Fruit fly (Drosophila melanogaster) whole organism, prepupa: ENCODE results near the gene sna.
A peak's percentile ranks its signal among the peaks of the same experiment; 100 is the strongest.

Experiments
- Blimp-1 ChIP-seq: fragments of 200-800 bp; sonication (Bioruptor generic); optimal IDR thresholded peaks from 3 replicates; lab custom pipeline; 2017; ENCODE audit warnings: missing biosample characterization, missing genetic modification characterization, mild to moderate bottlenecking, moderate library complexity, missing genetic modification reagents
- CG10669 ChIP-seq: fragments of 200-800 bp; sonication (Bioruptor generic); optimal IDR thresholded peaks from 3 replicates; lab custom pipeline; 2018; ENCODE audit warnings: missing biosample characterization, mild to moderate bottlenecking, missing genetic modification characterization, moderate library complexity
- CG11294 ChIP-seq: fragments of 200-800 bp; sonication (Bioruptor generic); IDR thresholded peaks from 2 replicates; pipeline ENCODE4 v1.3.6; 2022; ENCODE audit warnings: missing biosample characterization, missing genetic modification characterization
- CG11762 ChIP-seq: fragments of 200-800 bp; sonication (Bioruptor generic); optimal IDR thresholded peaks from 3 replicates; lab custom pipeline; 2016; ENCODE audit warnings: missing biosample characterization, missing genetic modification characterization; ENCODE audit not compliant: insufficient read depth
- CG11902 ChIP-seq: fragments of 200-800 bp; sonication (Bioruptor generic); optimal IDR thresholded peaks from 3 replicates; lab custom pipeline; 2016; ENCODE audit warnings: missing biosample characterization, missing genetic modification characterization
- CG31627 ChIP-seq: fragments of 200-800 bp; sonication (Bioruptor generic); optimal IDR thresholded peaks from 3 replicates; lab custom pipeline; 2016; ENCODE audit warnings: missing biosample characterization, missing genetic modification characterization
- CG32006 ChIP-seq: fragments of 200-800 bp; sonication (Bioruptor generic); optimal IDR thresholded peaks from 3 replicates; lab custom pipeline; 2017; ENCODE audit warnings: missing biosample characterization, mild to moderate bottlenecking, missing genetic modification characterization
- CG34406 ChIP-seq: fragments of 200-800 bp; sonication (Bioruptor generic); optimal IDR thresholded peaks from 3 replicates; lab custom pipeline; 2016; ENCODE audit warnings: missing biosample characterization, missing genetic modification characterization
- CG3919 ChIP-seq: fragments of 200-800 bp; sonication (Bioruptor generic); optimal IDR thresholded peaks from 3 replicates; lab custom pipeline; 2016; ENCODE audit warnings: missing biosample characterization, missing genetic modification characterization
- CG6854 ChIP-seq: fragments of 200-800 bp; sonication (Bioruptor generic); optimal IDR thresholded peaks from 2 replicates; lab custom pipeline; 2017; ENCODE audit warnings: missing biosample characterization, mild to moderate bottlenecking, missing genetic modification characterization
- CG9139 ChIP-seq: fragments of 200-800 bp; sonication (Bioruptor generic); optimal IDR thresholded peaks from 3 replicates; lab custom pipeline; 2017; ENCODE audit warnings: missing biosample characterization, mild to moderate bottlenecking, missing genetic modification characterization
- Ets21C ChIP-seq: fragments of 200-800 bp; sonication (Bioruptor generic); optimal IDR thresholded peaks from 3 replicates; lab custom pipeline; 2016; ENCODE audit warnings: missing biosample characterization, missing genetic modification characterization
- Ets96B ChIP-seq: fragments of 200-800 bp; optimal IDR thresholded peaks from 2 replicates; lab custom pipeline; 2019; ENCODE audit warnings: missing biosample characterization, mild to moderate bottlenecking, missing genetic modification characterization, moderate library complexity
- Gug ChIP-seq: fragments of 200-800 bp; sonication (Bioruptor generic); IDR thresholded peaks from 2 replicates; pipeline ENCODE4 v1.3.6; 2022; ENCODE audit warnings: missing biosample characterization, missing genetic modification characterization
- Hr39 ChIP-seq: fragments of 200-800 bp; sonication (Bioruptor generic); optimal IDR thresholded peaks from 2 replicates; lab custom pipeline; 2016; ENCODE audit warnings: missing biosample characterization, missing genetic modification characterization
- Hr4 ChIP-seq: fragments of 200-800 bp; sonication (Bioruptor generic); optimal IDR thresholded peaks from 3 replicates; lab custom pipeline; 2016; ENCODE audit warnings: missing biosample characterization, missing genetic modification characterization
- Met ChIP-seq: fragments of 200-800 bp; sonication (Bioruptor generic); optimal IDR thresholded peaks from 3 replicates; lab custom pipeline; 2016; ENCODE audit warnings: missing biosample characterization, missing genetic modification characterization
- Smox ChIP-seq: fragments of 200-800 bp; sonication (Bioruptor generic); optimal IDR thresholded peaks from 3 replicates; lab custom pipeline; 2016; ENCODE audit warnings: missing biosample characterization, missing genetic modification characterization
- Sox15 ChIP-seq: fragments of 200-800 bp; sonication (Bioruptor generic); optimal IDR thresholded peaks from 3 replicates; lab custom pipeline; 2016; ENCODE audit warnings: missing biosample characterization, missing genetic modification characterization
- dsx ChIP-seq: fragments of 200-800 bp; optimal IDR thresholded peaks from 3 replicates; lab custom pipeline; 2019; ENCODE audit warnings: missing biosample characterization, mild to moderate bottlenecking, missing genetic modification characterization, moderate library complexity; ENCODE audit not compliant: poor library complexity, severe bottlenecking
- esn ChIP-seq: fragments of 200-800 bp; sonication (Bioruptor generic); optimal IDR thresholded peaks from 2 replicates; lab custom pipeline; 2016; ENCODE audit warnings: missing biosample characterization, mild to moderate bottlenecking, missing genetic modification characterization, moderate library complexity
- fd59A ChIP-seq: fragments of 200-800 bp; sonication (Bioruptor generic); optimal IDR thresholded peaks from 2 replicates; lab custom pipeline; 2017; ENCODE audit warnings: missing biosample characterization, mild to moderate bottlenecking, missing genetic modification characterization, missing genetic modification reagents
- fd85E ChIP-seq: fragments of 200-800 bp; sonication (Bioruptor generic); optimal IDR thresholded peaks from 3 replicates; lab custom pipeline; 2016; ENCODE audit warnings: missing biosample characterization, missing genetic modification characterization
- fkh ChIP-seq: fragments of 200-800 bp; sonication (Bioruptor generic); optimal IDR thresholded peaks from 3 replicates; lab custom pipeline; 2017; ENCODE audit warnings: missing biosample characterization, mild to moderate bottlenecking, missing genetic modification characterization, moderate library complexity
- lz ChIP-seq: fragments of 200-800 bp; sonication (Bioruptor generic); optimal IDR thresholded peaks from 3 replicates; lab custom pipeline; 2016; ENCODE audit warnings: missing biosample characterization, missing genetic modification characterization
- salr ChIP-seq, 2 experiments: fragments of 200-800 bp; sonication (Bioruptor generic); optimal IDR thresholded peaks; 3 replicates each; lab custom pipeline; 2016 to 2018; ENCODE audit warnings: missing biosample characterization in 2 of 2, missing genetic modification characterization in 2 of 2, mild to moderate bottlenecking in 1 of 2
- svp ChIP-seq: fragments of 200-800 bp; sonication (Bioruptor generic); peaks from one replicate; lab custom pipeline; 2016; ENCODE audit warnings: missing biosample characterization, missing genetic modification characterization
- topi ChIP-seq: fragments of 200-800 bp; sonication (Bioruptor generic); optimal IDR thresholded peaks from 3 replicates; lab custom pipeline; 2016; ENCODE audit warnings: missing biosample characterization, missing genetic modification characterization

sna gene

dm6 chr2L:15434910-15435309, 43.1 kb downstream of the sna start:
- TF ChIP-seq Ets96B (tag; lab: Kevin White, UChicago) (no peak), Smox (no peak), fkh (GFP tag; lab: Kevin White, UChicago) (no peak), CG11294 (GFP tag; lab: Robert Waterston, UW) (no peak), CG10669 (GFP tag; lab: Kevin White, UChicago) (no peak), CG6854 (GFP tag; lab: Kevin White, UChicago) (no peak), CG3919 (no peak)

- TF ChIP-seq CG34406 (GFP tag; lab: Kevin White, UChicago), result no peak
- no peak for TF ChIP-seq CG10669 (GFP tag; lab: Kevin White, UChicago)
- no peak for TF ChIP-seq topi
- no peak for TF ChIP-seq CG11902 (GFP tag; lab: Kevin White, UChicago)
- no peak for TF ChIP-seq Hr39
- no peak for TF ChIP-seq Ets96B (tag; lab: Kevin White, UChicago)
- TF ChIP-seq Sox15 (GFP tag; lab: Kevin White, UChicago), result no peak
- no peak for TF ChIP-seq esn (GFP tag; lab: Kevin White, UChicago)
- TF ChIP-seq fd59A, result no peak
- TF ChIP-seq fd85E, result no peak
- no peak for TF ChIP-seq CG32006 (GFP tag; lab: Kevin White, UChicago)
- TF ChIP-seq salr (GFP tag; optimal IDR thresholded peaks at IDR 0.05; lab: Kevin White, UChicago), result no peak
- TF ChIP-seq Gug (GFP tag; lab: Robert Waterston, UW), result no peak
- no peak for TF ChIP-seq lz (GFP tag; lab: Kevin White, UChicago)
- no peak for TF ChIP-seq CG11762
- TF ChIP-seq Blimp-1 (GFP tag; lab: Kevin White, UChicago), result no peak
- no peak for TF ChIP-seq Hr4 (GFP tag; lab: Kevin White, UChicago)
These were observed 45.1 kb downstream of the sna start, which contains the start of gene CG4161 for dm6 chr2L:15433009-15433408. CG4161 (plus strand) TSS chr2L:15433309.

- peak; percentile 26 for TF ChIP-seq esn (GFP tag; lab: Kevin White, UChicago)
- TF ChIP-seq CG3919, result no peak
- peak; percentile 25 for TF ChIP-seq CG31627 (GFP tag; lab: Kevin White, UChicago)
- no peak for TF ChIP-seq topi
- TF ChIP-seq Met (GFP tag; lab: Kevin White, UChicago), result peak; percentile 17
- TF ChIP-seq fkh (GFP tag; lab: Kevin White, UChicago), result peak; percentile 1
- TF ChIP-seq svp, result peak; percentile 59
These were observed 45.8 kb downstream of the sna start for dm6 chr2L:15432260-15432659.

dm6 chr2L:15429671-15430070, 48.4 kb downstream of the sna start:
- TF ChIP-seq Ets21C (GFP tag; lab: Kevin White, UChicago), result no peak

dm6 chr2L:15426736-15427222, 51.3 kb downstream of the sna start:
- TF ChIP-seq Blimp-1 (GFP tag; lab: Kevin White, UChicago), result no peak
- no peak for TF ChIP-seq CG9139 (GFP tag; lab: Kevin White, UChicago)
- TF ChIP-seq dsx (GFP tag; lab: Kevin White, UChicago), result no peak
- no peak for TF ChIP-seq CG34406 (GFP tag; lab: Kevin White, UChicago)
